Worm (Caenorhabditis elegans) whole organism, L3 larva: ENCODE results near the gene F52C12.6.

Experiments
- ama-1 ChIP-seq: fragments of 150-350 bp; optimal IDR thresholded peaks from 2 replicates; lab custom pipeline; 2018
- ceh-16 ChIP-seq: sonication (generic microtip); optimal IDR thresholded peaks from 2 replicates; lab custom pipeline; 2017; ENCODE audit warnings: missing biosample characterization, missing genetic modification characterization
- ceh-82 ChIP-seq: fragments of 150-350 bp; optimal IDR thresholded peaks from 2 replicates; lab custom pipeline; 2014; ENCODE audit warnings: missing biosample characterization, missing genetic modification characterization
- daf-12 ChIP-seq: fragments of 150-350 bp; optimal IDR thresholded peaks from 2 replicates; lab custom pipeline; 2014; ENCODE audit warnings: missing biosample characterization, missing genetic modification reagents, missing genetic modification characterization
- elt-1 ChIP-seq: fragments of 150-350 bp; optimal IDR thresholded peaks from 2 replicates; lab custom pipeline; 2014; ENCODE audit warnings: missing biosample characterization, missing genetic modification characterization
- elt-2 ChIP-seq: sonication (generic microtip); optimal IDR thresholded peaks from 2 replicates; lab custom pipeline; 2016; ENCODE audit warnings: missing genetic modification reagents, mild to moderate bottlenecking, missing genetic modification characterization, missing compliant biosample characterization
- lin-39 ChIP-seq: fragments of 150-350 bp; optimal IDR thresholded peaks from 2 replicates; lab custom pipeline; 2018; ENCODE audit warnings: missing biosample characterization, missing genetic modification reagents, missing genetic modification characterization
- nhr-11 ChIP-seq: fragments of 150-350 bp; optimal IDR thresholded peaks from 2 replicates; lab custom pipeline; 2014; ENCODE audit warnings: missing biosample characterization, missing genetic modification characterization
- nhr-12 ChIP-seq: fragments of 150-350 bp; optimal IDR thresholded peaks from 2 replicates; lab custom pipeline; 2014; ENCODE audit warnings: missing biosample characterization, missing genetic modification characterization
- nhr-43 ChIP-seq: sonication (generic microtip); optimal IDR thresholded peaks from 2 replicates; lab custom pipeline; 2016; ENCODE audit warnings: mild to moderate bottlenecking, missing genetic modification characterization, missing compliant biosample characterization; ENCODE audit not compliant: poor library complexity, severe bottlenecking
- nhr-67 ChIP-seq: fragments of 150-350 bp; optimal IDR thresholded peaks from 2 replicates; lab custom pipeline; 2014; ENCODE audit warnings: missing biosample characterization, missing genetic modification characterization
- pqm-1 ChIP-seq: fragments of 150-350 bp; optimal IDR thresholded peaks from 2 replicates; lab custom pipeline; 2017; ENCODE audit warnings: missing biosample characterization, missing genetic modification characterization, inconsistent platforms
- snpc-4 ChIP-seq: fragments of 150-350 bp; optimal IDR thresholded peaks from 2 replicates; lab custom pipeline; 2014; ENCODE audit warnings: missing biosample characterization, missing genetic modification characterization
- ztf-4 ChIP-seq: fragments of 150-350 bp; optimal IDR thresholded peaks from 2 replicates; lab custom pipeline; 2014; ENCODE audit warnings: missing biosample characterization, missing genetic modification characterization

DNA sequence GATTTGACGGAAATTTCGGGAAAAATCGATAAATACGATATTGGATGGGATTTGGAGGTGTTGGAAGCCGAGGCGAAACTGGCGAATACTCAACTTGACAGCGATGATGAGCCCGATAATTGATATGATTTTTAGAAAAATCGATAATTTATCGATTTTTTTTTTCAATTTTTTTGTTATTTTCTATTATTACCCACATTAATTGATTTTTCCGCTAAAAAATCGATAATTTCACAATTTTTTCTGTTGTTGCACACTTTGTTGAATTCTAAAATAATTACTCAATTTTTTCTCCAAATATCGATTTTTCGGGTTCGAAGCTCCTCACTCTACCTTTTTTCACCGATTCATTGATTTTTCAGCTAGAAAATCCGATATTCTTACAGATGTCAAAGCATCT, 12.8 kb downstream of the F52C12.6 start, which contains the start of gene Y48A5A.3:
- TF ChIP-seq nhr-67 (tag; lab: Kevin White, UChicago), result no peak
- TF ChIP-seq ama-1 (lab: Kevin White, UChicago), result no peak
- TF ChIP-seq snpc-4, result no peak
- TF ChIP-seq elt-1 (tag; lab: Kevin White, UChicago), result no peak
- TF ChIP-seq ceh-16 (tag; lab: Kevin White, UChicago), result no peak
- no peak for TF ChIP-seq ceh-82 (tag; lab: Kevin White, UChicago)
- no peak for TF ChIP-seq nhr-12 (tag; lab: Kevin White, UChicago)
- TF ChIP-seq ztf-4 (tag; lab: Kevin White, UChicago), result no peak
- TF ChIP-seq daf-12 (tag; lab: Kevin White, UChicago), result no peak
- TF ChIP-seq elt-2 (tag; lab: Kevin White, UChicago), result no peak
- no peak for TF ChIP-seq pqm-1 (tag; lab: Kevin White, UChicago)
- TF ChIP-seq nhr-11 (tag; lab: Kevin White, UChicago), result no peak
- TF ChIP-seq lin-39 (tag; lab: Kevin White, UChicago), result no peak
- no peak for TF ChIP-seq nhr-43 (tag; lab: Kevin White, UChicago)
